Worm (Caenorhabditis elegans) whole organism, L1 larva: ENCODE data around the gene ceh-14.

Experiments used
- alr-1 ChIP-seq: fragments of 200-800 bp; sonication (Bioruptor generic); optimal IDR thresholded peaks from 2 replicates; lab custom pipeline; 2018; ENCODE audit warnings: borderline replicate concordance, mild to moderate bottlenecking, missing genetic modification characterization, missing compliant biosample characterization
- ceh-8 ChIP-seq: fragments of 200-800 bp; sonication (Bioruptor generic); optimal IDR thresholded peaks from 2 replicates; lab custom pipeline; 2018; ENCODE audit warnings: mild to moderate bottlenecking, missing genetic modification characterization, moderate library complexity, missing compliant biosample characterization
- ceh-82 ChIP-seq, 3 experiments: fragments of 150-350 bp in 1 of 3; sonication (generic microtip) in 2 of 3; optimal IDR thresholded peaks; 2 replicates each; lab custom pipeline; 2014 to 2017; ENCODE audit warnings: missing biosample characterization in 3 of 3, missing genetic modification characterization in 3 of 3
- ceh-90 ChIP-seq: sonication (generic microtip); optimal IDR thresholded peaks from 2 replicates; lab custom pipeline; 2016; ENCODE audit warnings: missing genetic modification characterization, missing compliant biosample characterization
- dsc-1 ChIP-seq: sonication (generic microtip); optimal IDR thresholded peaks from 2 replicates; lab custom pipeline; 2016; ENCODE audit warnings: mild to moderate bottlenecking, missing genetic modification characterization, missing compliant biosample characterization
- efl-1 ChIP-seq, 4 experiments: fragments of 150-350 bp; optimal IDR thresholded peaks in 3 of 4; peaks in 1 of 4; 1 replicate in 1 of 4; 2 replicates in 3 of 4; lab custom pipeline; 2014; ENCODE audit warnings: missing biosample characterization in 2 of 4, missing genetic modification characterization in 2 of 4, missing genetic modification reagents in 2 of 4
- egl-13 ChIP-seq: sonication (generic microtip); optimal IDR thresholded peaks from 2 replicates; lab custom pipeline; 2016; ENCODE audit warnings: missing genotype, missing genetic modification reagents, missing genetic modification characterization, missing compliant biosample characterization
- egl-27 ChIP-seq, 2 experiments: fragments of 150-350 bp in 1 of 2; sonication (generic microtip); optimal IDR thresholded peaks; 3 replicates each; lab custom pipeline; 2017 to 2018; ENCODE audit warnings: missing biosample characterization in 2 of 2, missing genetic modification characterization in 2 of 2, missing genetic modification reagents in 2 of 2
- elt-2 ChIP-seq: sonication (generic microtip); optimal IDR thresholded peaks from 2 replicates; lab custom pipeline; 2016; ENCODE audit warnings: missing genetic modification characterization, mild to moderate bottlenecking, inconsistent platforms, missing compliant biosample characterization, missing genetic modification reagents
- elt-3 ChIP-seq, 6 experiments: fragments of 150-350 bp in 1 of 6; sonication (generic microtip); optimal IDR thresholded peaks; 2 replicates each; lab custom pipeline; 2017 to 2018; ENCODE audit warnings: missing biosample characterization in 6 of 6, missing genetic modification characterization in 6 of 6, inconsistent platforms in 1 of 6
- fkh-4 ChIP-seq: sonication (generic microtip); optimal IDR thresholded peaks from 2 replicates; lab custom pipeline; 2016; ENCODE audit warnings: missing compliant biosample characterization, missing genetic modification characterization, borderline replicate concordance
- fos-1 ChIP-seq: fragments of 150-350 bp; optimal IDR thresholded peaks from 2 replicates; lab custom pipeline; 2014; ENCODE audit warnings: missing biosample characterization, missing genetic modification characterization
- grh-1 ChIP-seq: fragments of 200-800 bp; sonication (Bioruptor generic); IDR thresholded peaks from 2 replicates; pipeline ENCODE4 v1.3.6; 2022; ENCODE audit warnings: missing genetic modification reagents, missing genetic modification characterization, missing compliant biosample characterization
- hpl-2 ChIP-seq: fragments of 150-350 bp; optimal IDR thresholded peaks from 2 replicates; lab custom pipeline; 2014; ENCODE audit warnings: missing biosample characterization, missing genetic modification reagents, missing genetic modification characterization
- irx-1 ChIP-seq: sonication (generic microtip); optimal IDR thresholded peaks from 2 replicates; lab custom pipeline; 2016; ENCODE audit warnings: missing genetic modification characterization, missing compliant biosample characterization
- lin-13 ChIP-seq: fragments of 150-350 bp; optimal IDR thresholded peaks from 2 replicates; lab custom pipeline; 2014; ENCODE audit warnings: missing biosample characterization, missing genetic modification reagents, missing genetic modification characterization
- lin-14 ChIP-seq: fragments of 200-800 bp; sonication (Bioruptor generic); optimal IDR thresholded peaks from 2 replicates; lab custom pipeline; 2018; ENCODE audit warnings: mild to moderate bottlenecking, missing genetic modification characterization, moderate library complexity, missing compliant biosample characterization
- lin-35 ChIP-seq, 2 experiments: fragments of 150-350 bp; optimal IDR thresholded peaks; 2 replicates each; lab custom pipeline; 2014; ENCODE audit warnings: missing biosample characterization in 2 of 2, missing genetic modification characterization in 2 of 2, missing genetic modification reagents in 2 of 2
- lin-39 ChIP-seq: fragments of 150-350 bp; optimal IDR thresholded peaks from 2 replicates; lab custom pipeline; 2014; ENCODE audit warnings: missing biosample characterization, missing genetic modification reagents, missing genetic modification characterization
- mef-2 ChIP-seq: fragments of 150-350 bp; optimal IDR thresholded peaks from 2 replicates; lab custom pipeline; 2014; ENCODE audit warnings: missing biosample characterization, missing genetic modification characterization
- nhr-11 ChIP-seq: fragments of 150-350 bp; optimal IDR thresholded peaks from 2 replicates; lab custom pipeline; 2014; ENCODE audit warnings: missing biosample characterization, missing genetic modification characterization
- nhr-12 ChIP-seq: sonication (generic microtip); optimal IDR thresholded peaks from 2 replicates; lab custom pipeline; 2017; ENCODE audit warnings: missing biosample characterization, missing genetic modification characterization
- nhr-20 ChIP-seq: sonication (generic microtip); optimal IDR thresholded peaks from 2 replicates; lab custom pipeline; 2016; ENCODE audit warnings: mild to moderate bottlenecking, missing genetic modification characterization, missing compliant biosample characterization
- nhr-28 ChIP-seq: fragments of 150-350 bp; optimal IDR thresholded peaks from 2 replicates; lab custom pipeline; 2014; ENCODE audit warnings: missing biosample characterization, missing genetic modification characterization
- nhr-47 ChIP-seq: sonication (generic microtip); optimal IDR thresholded peaks from 2 replicates; lab custom pipeline; 2016; ENCODE audit warnings: mild to moderate bottlenecking, missing genetic modification characterization, moderate library complexity, missing compliant biosample characterization
- nhr-85 ChIP-seq: sonication (generic microtip); peaks from one replicate; lab custom pipeline; 2016; ENCODE audit warnings: missing genetic modification characterization, inconsistent platforms, missing compliant biosample characterization
- skn-1 ChIP-seq: fragments of 150-350 bp; optimal IDR thresholded peaks from 2 replicates; lab custom pipeline; 2014; ENCODE audit warnings: missing biosample characterization, missing genetic modification characterization
- snu-23 ChIP-seq: sonication (generic microtip); optimal IDR thresholded peaks from 2 replicates; lab custom pipeline; 2016; ENCODE audit warnings: missing genetic modification characterization, missing compliant biosample characterization
- sptf-1 ChIP-seq: fragments of 150-350 bp; optimal IDR thresholded peaks from 2 replicates; lab custom pipeline; 2014; ENCODE audit warnings: missing biosample characterization, missing genetic modification characterization
- sup-37 ChIP-seq: fragments of 200-800 bp; sonication (Bioruptor generic); optimal IDR thresholded peaks from 2 replicates; lab custom pipeline; 2018; ENCODE audit warnings: mild to moderate bottlenecking, missing genetic modification characterization, missing compliant biosample characterization
- tbx-2 ChIP-seq: sonication (generic microtip); optimal IDR thresholded peaks from 2 replicates; lab custom pipeline; 2016; ENCODE audit warnings: missing genetic modification characterization, missing compliant biosample characterization
- unc-62 ChIP-seq: fragments of 150-350 bp; optimal IDR thresholded peaks from 2 replicates; lab custom pipeline; 2014; ENCODE audit warnings: missing biosample characterization, missing genetic modification reagents, missing genetic modification characterization
- zag-1 ChIP-seq: fragments of 150-350 bp; optimal IDR thresholded peaks from 2 replicates; lab custom pipeline; 2014; ENCODE audit warnings: missing biosample characterization, missing genetic modification characterization
- zip-4 ChIP-seq: fragments of 200-800 bp; sonication (Bioruptor generic); optimal IDR thresholded peaks from 2 replicates; lab custom pipeline; 2018; ENCODE audit warnings: mild to moderate bottlenecking, missing genetic modification characterization, moderate library complexity, missing compliant biosample characterization

ceh-14 gene

DNA sequence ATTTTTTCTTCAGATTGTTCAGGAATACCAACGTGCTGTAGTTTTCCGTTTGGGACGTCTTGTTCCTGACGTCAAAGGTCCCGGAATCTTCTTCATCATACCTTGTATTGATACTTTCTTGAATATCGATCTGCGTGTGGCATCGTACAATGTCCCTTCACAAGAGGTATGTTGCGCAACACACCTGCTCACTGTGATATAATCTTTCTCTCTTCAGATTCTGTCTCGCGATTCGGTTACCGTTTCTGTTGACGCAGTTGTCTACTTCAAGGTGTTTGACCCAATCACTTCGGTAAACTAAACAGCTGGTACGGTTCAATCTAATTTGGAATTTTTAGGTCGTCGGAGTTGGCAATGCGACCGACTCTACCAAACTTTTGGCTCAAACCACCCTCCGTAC, 30.9 kb upstream of the ceh-14 start:
- TF ChIP-seq fkh-4 (tag; lab: Kevin White, UChicago): no peak
- no peak for TF ChIP-seq egl-13 (tag; lab: Kevin White, UChicago)
- TF ChIP-seq nhr-12 (tag; lab: Kevin White, UChicago): no peak
- TF ChIP-seq zip-4 (GFP tag; lab: Kevin White, UChicago): no peak
- no peak for TF ChIP-seq nhr-20
- TF ChIP-seq egl-27 (tag; optimal IDR thresholded peaks at IDR 0.05; lab: Kevin White, UChicago): no peak
- no peak for TF ChIP-seq lin-13 (GFP tag; lab: Kevin White, UChicago)
- TF ChIP-seq nhr-28 (tag; lab: Kevin White, UChicago): no peak
- no peak for TF ChIP-seq alr-1 (tag; lab: Kevin White, UChicago)
- no peak for TF ChIP-seq lin-39 (tag; lab: Kevin White, UChicago)
- TF ChIP-seq fos-1 (tag; lab: Kevin White, UChicago): no peak
- no peak for TF ChIP-seq irx-1
- TF ChIP-seq ceh-8: no peak
- no peak for TF ChIP-seq tbx-2
- no peak for TF ChIP-seq grh-1
- TF ChIP-seq, all 84 proteins: peak for 0

- no peak for TF ChIP-seq snu-23
- no peak for TF ChIP-seq zag-1 (tag; lab: Kevin White, UChicago)
- no peak for TF ChIP-seq sup-37 (GFP tag; lab: Kevin White, UChicago)
- TF ChIP-seq ceh-90: no peak
- TF ChIP-seq zip-4 (GFP tag; lab: Kevin White, UChicago): no peak
- no peak for TF ChIP-seq nhr-47 (tag; lab: Kevin White, UChicago)
- no peak for TF ChIP-seq nhr-11
- no peak for TF ChIP-seq lin-14
- no peak for TF ChIP-seq ceh-82 (tag; optimal IDR thresholded peaks at IDR 0.05; lab: Kevin White, UChicago)
- TF ChIP-seq hpl-2 (GFP tag; lab: Kevin White, UChicago): no peak
These were observed 30.1 kb upstream of the ceh-14 start, which contains the start of gene sto-1 for ce11 chrX:7562625-7563024. Gene sto-1, plus strand, starts transcription at chrX:7562824.

- TF ChIP-seq dsc-1 (no peak), skn-1 (tag; lab: Kevin White, UChicago) (peak; percentile 18)
These were observed 29.4 kb upstream of the ceh-14 start for ce11 chrX:7561972-7562371.

- no peak for TF ChIP-seq nhr-11
- TF ChIP-seq lin-39 (tag; lab: Kevin White, UChicago): no peak
- TF ChIP-seq elt-2: peak; percentile 43
- no peak for TF ChIP-seq efl-1 (optimal IDR thresholded peaks at IDR 0.05; lab: Kevin White, UChicago)
- TF ChIP-seq efl-1 (GFP tag; optimal IDR thresholded peaks at IDR 0.05 in 1 of 2; lab: Kevin White, UChicago): no peak
These were observed 26.5 kb upstream of the ceh-14 start, which contains the start of the genes PDB1.1 and F08C6.5 for ce11 chrX:7558928-7559455. Gene PDB1.1, minus strand, starts transcription at chrX:7559085. Gene F08C6.5, plus strand, starts transcription at chrX:7559405.

- TF ChIP-seq elt-3 (tag; optimal IDR thresholded peaks at IDR 0.05; lab: Kevin White, UChicago): peak in 1 of 6 experiments; percentile 10
- no peak for TF ChIP-seq sptf-1
- TF ChIP-seq mef-2 (tag; lab: Kevin White, UChicago): no peak
- no peak for TF ChIP-seq lin-35 (GFP tag; optimal IDR thresholded peaks at IDR 0.05; lab: Kevin White, UChicago)
- no peak for TF ChIP-seq egl-13 (tag; lab: Kevin White, UChicago)
- TF ChIP-seq unc-62 (GFP tag; lab: Kevin White, UChicago): no peak
- peak; percentile 55 for TF ChIP-seq nhr-85 (tag; lab: Kevin White, UChicago)
- TF ChIP-seq, all 84 proteins: peak for 2
These were observed 21.8 kb upstream of the ceh-14 start, which contains the start of gene F46C8.8 for ce11 chrX:7554326-7554725. Gene F46C8.8, minus strand, starts transcription at chrX:7554426.
